Worm (Caenorhabditis elegans) whole organism, late embryonic: ENCODE results near the gene seld-1.

ENCODE experiments used
- K02D7.2 ChIP-seq: sonication (generic microtip); optimal IDR thresholded peaks from 2 replicates; lab custom pipeline; 2017; ENCODE audit warnings: mild to moderate bottlenecking, missing genetic modification characterization, missing compliant biosample characterization
- ceh-22 ChIP-seq: sonication (generic microtip); optimal IDR thresholded peaks from 2 replicates; lab custom pipeline; 2017; ENCODE audit warnings: missing biosample characterization, missing genetic modification characterization
- ceh-6 ChIP-seq: fragments of 200-800 bp; sonication (Bioruptor generic); optimal IDR thresholded peaks from 2 replicates; lab custom pipeline; 2018; ENCODE audit warnings: mild to moderate bottlenecking, missing genetic modification characterization, missing compliant biosample characterization
- ceh-9 ChIP-seq: sonication (generic microtip); optimal IDR thresholded peaks from 2 replicates; lab custom pipeline; 2016; ENCODE audit warnings: mild to moderate bottlenecking, missing genetic modification characterization, inconsistent platforms, missing compliant biosample characterization
- elt-2 ChIP-seq: sonication (generic microtip); optimal IDR thresholded peaks from 2 replicates; lab custom pipeline; 2016; ENCODE audit warnings: missing genetic modification reagents, missing genetic modification characterization, missing compliant biosample characterization
- elt-4 ChIP-seq: sonication (generic microtip); optimal IDR thresholded peaks from 2 replicates; lab custom pipeline; 2016; ENCODE audit warnings: missing genetic modification characterization, missing compliant biosample characterization
- ets-4 ChIP-seq: sonication (generic microtip); optimal IDR thresholded peaks from 2 replicates; lab custom pipeline; 2016; ENCODE audit warnings: missing genetic modification characterization, missing compliant biosample characterization
- hlh-30 ChIP-seq: sonication (generic microtip); optimal IDR thresholded peaks from 2 replicates; lab custom pipeline; 2017; ENCODE audit warnings: antibody characterized with exemption, missing genetic modification characterization, missing compliant biosample characterization; ENCODE audit not compliant: insufficient read depth
- pag-3 ChIP-seq: sonication (generic microtip); optimal IDR thresholded peaks from 2 replicates; lab custom pipeline; 2016; ENCODE audit warnings: missing compliant biosample characterization, missing genetic modification characterization, borderline replicate concordance
- pha-4 ChIP-seq: fragments of 150-350 bp; optimal IDR thresholded peaks from 2 replicates; lab custom pipeline; 2018; ENCODE audit warnings: missing biosample characterization, missing genetic modification reagents, missing genetic modification characterization
- pqm-1 ChIP-seq: sonication (generic microtip); optimal IDR thresholded peaks from 2 replicates; lab custom pipeline; 2016; ENCODE audit warnings: missing genetic modification characterization, missing compliant biosample characterization
- pros-1 ChIP-seq: fragments of 150-350 bp; optimal IDR thresholded peaks from 2 replicates; lab custom pipeline; 2014; ENCODE audit warnings: missing biosample characterization, missing genetic modification reagents, missing genetic modification characterization
- unc-3 ChIP-seq, 2 experiments: fragments of 200-800 bp in 1 of 2; sonication (Bioruptor generic) in 1 of 2; sonication (generic microtip) in 1 of 2; conservative IDR thresholded peaks in 1 of 2; optimal IDR thresholded peaks in 1 of 2; 2 replicates each; pipeline versions ENCODE4 v1.3.6 to Lab custom; 2016 to 2022; ENCODE audit warnings: missing compliant biosample characterization in 2 of 2, missing genetic modification characterization in 2 of 2, missing genetic modification reagents in 1 of 2

ce11 chrIV:13554350-13554749 is 49.1 kb downstream of the seld-1 start:
- TF ChIP-seq elt-4 (tag; lab: Kevin White, UChicago) (no peak), ceh-22 (tag; lab: Kevin White, UChicago) (no peak), ets-4 (tag; lab: Kevin White, UChicago) (no peak), pros-1 (tag; lab: Kevin White, UChicago) (no peak), pqm-1 (tag; lab: Kevin White, UChicago) (no peak), K02D7.2 (no peak), ceh-6 (GFP tag; lab: Kevin White, UChicago) (no peak), hlh-30 (tag; lab: Kevin White, UChicago) (no peak), elt-2 (tag; lab: Kevin White, UChicago) (no peak), ceh-9 (tag; lab: Kevin White, UChicago) (no peak), pag-3 (tag; lab: Kevin White, UChicago) (no peak), unc-3 (GFP tag; conservative IDR thresholded peaks at IDR 0.05; lab: Robert Waterston, UW) (no peak), unc-3 (tag; optimal IDR thresholded peaks at IDR 0.05; lab: Kevin White, UChicago) (no peak), pha-4 (tag; lab: Kevin White, UChicago) (no peak)
